Fruit fly (Drosophila melanogaster) whole organism, larva: ENCODE data around the gene Agpat2.

ENCODE experiments used
- noc ChIP-seq: fragments of 200-800 bp; sonication (Bioruptor generic); optimal IDR thresholded peaks from 3 replicates; lab custom pipeline; 2019; ENCODE audit warnings: missing biosample characterization, mild to moderate bottlenecking, missing genetic modification characterization, moderate library complexity

Gene Agpat2

DNA sequence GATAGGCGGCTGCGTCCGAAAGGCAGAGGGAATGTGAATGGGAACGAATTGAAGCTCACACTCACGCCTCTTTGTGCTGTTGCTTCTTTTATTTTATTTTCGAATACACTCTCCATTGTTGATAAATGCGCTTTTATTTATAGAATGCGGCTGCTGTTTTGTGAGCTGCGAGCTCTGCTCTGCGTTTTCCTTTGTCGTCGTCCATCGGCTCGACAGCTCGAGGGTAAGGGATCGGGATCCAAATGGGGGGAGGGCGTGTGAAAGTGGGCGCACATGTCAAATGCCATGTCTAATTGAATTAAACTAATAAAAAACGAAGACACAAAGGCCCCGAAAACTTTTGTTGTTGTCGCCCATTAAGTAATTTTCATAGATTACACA lies 39.7 kb downstream of the Agpat2 start:
- TF ChIP-seq noc (tag; lab: Kevin White, UChicago), result no peak

dm6 chr2L:8423460-8424089 lies 40.2 kb downstream of the Agpat2 start:
- no peak for TF ChIP-seq noc (tag; lab: Kevin White, UChicago)

DNA sequence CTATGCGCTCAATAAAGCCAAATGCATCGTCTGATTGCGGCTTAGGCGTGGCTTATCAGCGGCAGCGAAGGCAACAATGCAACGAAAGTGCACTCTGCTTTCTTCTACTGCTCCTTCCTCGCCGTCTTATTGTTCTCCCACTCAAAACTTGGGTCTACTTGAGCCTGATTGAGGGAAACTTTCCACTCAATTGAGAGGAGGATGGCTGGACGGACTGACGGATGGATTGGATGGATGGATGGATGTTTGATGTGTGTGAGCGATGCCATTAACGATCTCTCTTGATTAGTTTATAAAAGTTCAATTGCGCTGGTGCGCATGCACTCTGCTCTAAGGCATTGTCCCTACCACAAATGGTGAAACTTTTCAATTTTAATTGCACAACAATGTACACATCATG lies 40.7 kb downstream of the Agpat2 start:
- no peak for TF ChIP-seq noc (tag; lab: Kevin White, UChicago)

DNA sequence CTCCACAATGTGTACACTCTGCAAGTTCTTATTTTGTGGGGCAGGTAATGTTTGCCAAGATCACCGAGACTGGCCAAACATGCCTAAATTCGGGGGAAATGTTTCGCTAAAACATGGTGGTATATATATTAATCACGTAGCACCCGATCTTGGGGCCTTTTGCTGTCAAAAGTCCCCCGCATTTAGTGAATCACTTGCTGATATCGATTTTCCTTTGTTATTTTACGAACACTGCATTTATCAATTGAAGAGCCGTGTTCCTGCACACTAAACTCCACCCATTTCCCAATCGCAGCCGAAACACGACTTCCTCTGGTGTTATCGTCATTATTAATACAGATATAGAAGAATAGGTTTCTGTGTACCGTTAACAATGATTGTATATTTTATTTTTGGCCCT lies 42.1 kb downstream of the Agpat2 start:
- no peak for TF ChIP-seq noc (tag; lab: Kevin White, UChicago)

DNA sequence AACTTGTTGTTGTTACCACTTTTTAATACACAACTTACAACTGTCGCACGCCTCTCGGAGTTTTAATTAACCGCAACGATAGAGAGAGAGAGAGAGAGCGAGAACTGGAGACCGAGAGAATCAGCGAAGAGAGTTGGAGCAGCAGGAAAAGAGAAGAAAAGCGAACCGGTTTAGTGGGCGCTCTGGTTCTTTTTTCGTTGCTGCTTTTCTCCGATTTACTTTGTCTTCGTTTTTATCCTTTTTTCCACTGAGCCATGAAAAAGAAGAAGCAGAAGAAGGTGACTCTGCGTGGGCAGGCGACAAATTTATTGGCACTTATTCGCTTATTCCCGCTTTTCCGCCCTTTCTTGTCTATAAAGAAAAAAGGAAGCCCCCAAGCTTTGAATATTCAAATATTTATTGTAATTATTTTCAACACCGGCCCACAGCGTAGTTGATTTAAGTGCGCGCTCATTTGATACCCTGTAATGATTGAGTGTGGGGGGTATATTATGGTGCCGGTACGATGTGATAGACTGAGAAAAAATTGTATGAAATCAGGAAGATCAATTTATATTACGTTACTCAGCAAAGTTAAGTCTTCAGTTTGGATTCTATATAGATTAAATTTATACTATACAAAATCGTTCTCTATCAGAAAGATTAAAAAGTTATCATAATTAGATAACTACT lies 43.4 kb downstream of the Agpat2 start:
- no peak for TF ChIP-seq noc (tag; lab: Kevin White, UChicago)

DNA sequence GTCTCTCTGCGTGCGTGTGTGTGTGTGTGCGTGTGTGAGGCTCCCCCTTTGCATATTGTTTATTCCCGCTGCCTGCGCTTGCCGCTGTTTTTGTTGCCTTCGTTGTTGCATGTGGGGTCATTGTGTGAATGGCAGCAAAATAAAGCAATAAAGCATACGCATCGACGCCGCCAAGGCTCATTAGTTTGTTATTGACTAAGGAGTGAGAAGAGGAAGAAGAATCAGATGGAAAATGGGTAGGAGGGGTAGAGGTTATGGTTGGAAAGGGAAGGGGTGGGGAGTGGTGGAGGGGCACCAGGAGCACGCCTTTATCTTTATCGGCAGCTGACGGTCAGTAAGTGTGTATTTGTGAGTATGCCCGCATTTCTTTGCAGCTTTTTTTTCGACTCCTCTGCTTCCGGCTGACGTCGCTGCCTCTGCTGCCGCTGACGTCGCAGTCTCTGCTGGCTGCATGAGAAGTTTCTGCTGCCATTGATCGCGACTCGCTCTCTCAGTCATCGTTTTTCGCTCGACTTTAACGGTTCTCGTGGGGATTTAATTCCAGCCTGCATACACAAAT lies 44.3 kb downstream of the Agpat2 start:
- no peak for TF ChIP-seq noc (tag; lab: Kevin White, UChicago)

DNA sequence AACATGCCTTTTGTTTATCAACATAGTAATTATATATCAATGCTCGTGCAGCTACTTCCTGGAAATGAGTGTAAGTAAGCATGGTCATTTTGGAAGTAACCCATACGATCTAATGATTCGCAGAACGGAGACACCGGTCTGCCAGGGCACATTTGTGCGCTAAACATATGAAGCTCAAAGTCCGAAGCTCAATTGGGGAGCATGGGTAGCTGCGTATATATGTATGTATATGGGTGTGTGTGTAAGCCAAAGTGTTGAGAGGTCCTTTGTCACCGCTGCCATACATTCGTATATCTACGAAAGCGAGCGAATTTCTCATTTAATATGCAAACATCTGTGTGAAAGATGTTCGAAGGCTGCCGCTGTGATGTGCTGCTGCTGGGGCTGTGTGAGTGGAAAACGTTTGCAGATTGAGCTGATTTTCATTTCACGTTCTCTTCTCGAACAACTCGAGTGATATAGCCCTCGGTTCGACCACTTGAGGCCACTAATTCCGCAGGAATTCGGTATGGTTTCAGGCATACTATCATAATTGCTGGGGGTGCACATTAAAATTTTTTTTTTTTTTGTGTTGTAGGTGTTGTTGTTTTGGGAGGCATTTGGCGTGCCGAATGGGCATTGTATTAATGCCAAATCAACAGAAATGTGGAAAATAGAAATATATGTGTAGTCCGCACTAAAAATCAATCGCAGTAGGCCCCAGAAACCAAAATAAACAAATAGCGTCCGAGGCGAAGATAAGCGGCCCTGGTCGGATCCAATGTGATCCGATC lies 45.5 kb downstream of the Agpat2 start:
- no peak for TF ChIP-seq noc (tag; lab: Kevin White, UChicago)

dm6 chr2L:8417562-8417961 lies 46.2 kb downstream of the Agpat2 start:
- TF ChIP-seq noc (tag; lab: Kevin White, UChicago), result no peak

- peak; percentile 21 for TF ChIP-seq noc (tag; lab: Kevin White, UChicago)
Measured at dm6 chr2L:8416350-8417046, 47.3 kb downstream of the Agpat2 start.

dm6 chr2L:8414887-8415883 lies 48.6 kb downstream of the Agpat2 start, which contains the start of the genes CG13398 and Akap200:
Gene CG13398, minus strand, starts transcription at chr2L:8415256.
Gene Akap200, plus strand, starts transcription at chr2L:8415690.
- TF ChIP-seq noc (tag; lab: Kevin White, UChicago), result no peak

DNA sequence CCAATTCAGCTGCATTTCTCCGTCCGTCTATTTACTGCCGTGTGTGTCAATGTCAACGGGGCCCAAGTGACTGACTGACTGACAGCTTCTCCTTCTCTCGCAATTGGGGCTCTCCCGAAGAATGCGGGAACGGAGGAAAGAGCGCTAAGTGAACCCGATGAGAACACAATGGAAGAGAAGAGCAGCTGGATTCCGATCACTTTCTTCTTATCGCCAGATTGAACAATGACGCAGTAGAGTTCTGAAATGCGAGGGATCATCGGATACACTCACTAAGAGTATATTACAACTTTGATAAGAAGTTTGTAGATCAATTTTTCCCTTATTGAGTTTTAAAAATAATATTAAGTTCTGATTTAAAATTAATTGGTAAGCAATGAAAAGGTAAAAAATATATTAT lies 52.3 kb downstream of the Agpat2 start, which contains the start of gene Naglu:
Gene Naglu, minus strand, starts transcription at position 339 of the 400 bp plus-strand sequence.
- TF ChIP-seq noc (tag; lab: Kevin White, UChicago), result no peak

DNA sequence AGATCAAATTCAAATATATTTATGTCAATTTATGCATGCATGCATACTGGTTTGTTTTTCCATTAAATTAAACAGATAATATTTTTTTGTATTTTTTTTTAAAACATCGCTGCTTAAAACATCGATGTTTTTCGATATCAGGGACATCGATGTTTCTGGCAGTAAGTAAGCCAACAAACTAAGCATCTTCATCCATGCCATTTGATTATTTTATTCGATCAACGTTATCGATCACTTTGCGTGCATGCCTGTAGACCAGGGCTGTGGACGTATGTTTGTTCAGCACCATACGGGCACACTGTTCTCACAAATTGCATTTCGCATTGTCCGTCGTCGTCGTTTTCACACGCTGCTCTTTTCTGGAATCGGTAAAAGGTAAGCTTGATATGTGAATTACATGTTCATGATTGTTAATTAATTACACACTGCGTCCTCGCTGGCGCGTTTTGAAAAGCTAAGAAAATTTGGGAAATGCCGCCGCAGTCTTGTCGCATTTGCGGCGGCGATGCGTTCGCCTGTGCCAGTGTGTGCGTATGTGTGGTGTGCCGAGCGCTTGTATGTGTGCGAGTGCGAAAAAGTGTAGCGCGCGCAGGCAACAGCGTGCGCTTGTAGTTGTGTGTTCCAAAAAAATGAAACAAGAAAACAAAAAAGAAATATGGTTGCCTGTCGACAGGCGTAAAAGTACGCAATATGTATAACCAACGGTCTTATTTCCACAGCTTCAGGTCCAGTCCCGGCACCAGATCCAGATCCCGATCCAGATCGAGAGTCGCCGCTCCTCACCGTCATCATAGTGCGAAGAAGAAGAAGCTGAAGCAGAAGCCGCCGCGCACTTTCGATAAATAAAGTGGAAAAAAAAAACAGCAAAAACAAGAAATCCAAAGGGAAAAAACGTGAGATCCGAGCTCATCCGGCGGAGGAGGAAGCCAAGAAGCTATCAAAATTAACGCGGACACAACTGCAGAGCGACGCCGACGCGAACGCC lies 60.2 kb downstream of the Agpat2 start, which contains the start of gene emb:
Gene emb, plus strand, starts transcription at position 288 of the 985 bp plus-strand sequence.
- TF ChIP-seq noc (tag; lab: Kevin White, UChicago), result peak; percentile 44

- no peak for TF ChIP-seq noc (tag; lab: Kevin White, UChicago)
Measured at dm6 chr2L:8402928-8403285, 60.9 kb downstream of the Agpat2 start, which contains the start of gene fy. Gene fy, minus strand, starts transcription at chr2L:8403280.
